Fruit fly (Drosophila melanogaster) whole organism, embryonic: Measurements from ENCODE around the gene Doc1.

ENCODE experiments used
- Asciz ChIP-seq: fragments of 200-800 bp; sonication (Bioruptor generic); optimal IDR thresholded peaks from 2 replicates; lab custom pipeline; 2017; ENCODE audit warnings: missing biosample characterization, mild to moderate bottlenecking, missing genetic modification characterization, missing genetic modification reagents
- CG10209 ChIP-seq: fragments of 200-800 bp; sonication (Bioruptor generic); optimal IDR thresholded peaks from 3 replicates; lab custom pipeline; 2017; ENCODE audit warnings: missing biosample characterization, mild to moderate bottlenecking, missing genetic modification characterization, missing genetic modification reagents
- CG11247 ChIP-seq: fragments of 200-800 bp; sonication (Bioruptor generic); IDR thresholded peaks from 2 replicates; pipeline ENCODE4 v1.3.6; 2022; ENCODE audit warnings: missing biosample characterization, missing genetic modification characterization
- CG12071 ChIP-seq: fragments of 200-800 bp; sonication (Bioruptor generic); optimal IDR thresholded peaks from 3 replicates; lab custom pipeline; 2018; ENCODE audit warnings: missing biosample characterization, mild to moderate bottlenecking, missing genetic modification characterization
- CG12769 ChIP-seq: fragments of 200-800 bp; sonication (Bioruptor generic); optimal IDR thresholded peaks from 2 replicates; lab custom pipeline; 2019; ENCODE audit warnings: missing biosample characterization, mild to moderate bottlenecking, missing genetic modification characterization, moderate library complexity
- CG13775 ChIP-seq: fragments of 200-800 bp; sonication (Bioruptor generic); optimal IDR thresholded peaks from 3 replicates; lab custom pipeline; 2017; ENCODE audit warnings: missing biosample characterization, mild to moderate bottlenecking, missing genetic modification characterization
- CG15011 ChIP-seq: fragments of 200-800 bp; sonication (Bioruptor generic); optimal IDR thresholded peaks from 3 replicates; lab custom pipeline; 2018; ENCODE audit warnings: missing biosample characterization, mild to moderate bottlenecking, missing genetic modification characterization
- CG15696 ChIP-seq: fragments of 200-800 bp; sonication (Bioruptor generic); optimal IDR thresholded peaks from 2 replicates; lab custom pipeline; 2019; ENCODE audit warnings: missing biosample characterization, mild to moderate bottlenecking, missing genetic modification characterization, moderate library complexity
- CG16779 ChIP-seq: fragments of 200-800 bp; sonication (Bioruptor generic); IDR thresholded peaks from 2 replicates; pipeline ENCODE4 v1.3.6; 2022; ENCODE audit warnings: missing biosample characterization, missing genetic modification characterization
- CG17829 ChIP-seq: fragments of 200-800 bp; optimal IDR thresholded peaks from 2 replicates; lab custom pipeline; 2019; ENCODE audit warnings: missing biosample characterization, mild to moderate bottlenecking, missing genetic modification characterization, moderate library complexity
- CG32772 ChIP-seq: fragments of 200-800 bp; sonication (Bioruptor generic); IDR thresholded peaks from 2 replicates; pipeline ENCODE4 v1.3.6; 2022; ENCODE audit warnings: missing biosample characterization, missing genetic modification characterization
- CG4707 ChIP-seq: fragments of 200-800 bp; sonication (Bioruptor generic); optimal IDR thresholded peaks from 2 replicates; lab custom pipeline; 2018; ENCODE audit warnings: missing biosample characterization, mild to moderate bottlenecking, missing genetic modification characterization, moderate library complexity
- CG5245 ChIP-seq: fragments of 200-800 bp; sonication (Bioruptor generic); optimal IDR thresholded peaks from 3 replicates; lab custom pipeline; 2016; ENCODE audit warnings: missing biosample characterization, missing genetic modification characterization
- CG7839 ChIP-seq: fragments of 200-800 bp; sonication (Bioruptor generic); optimal IDR thresholded peaks from 3 replicates; lab custom pipeline; 2018; ENCODE audit warnings: missing biosample characterization, mild to moderate bottlenecking, missing genetic modification characterization, moderate library complexity
- Chrac-16 ChIP-seq: fragments of 200-800 bp; sonication (Bioruptor generic); optimal IDR thresholded peaks from 3 replicates; lab custom pipeline; 2016; ENCODE audit warnings: missing biosample characterization, missing genetic modification characterization
- CrebB ChIP-seq: fragments of 200-800 bp; sonication (Bioruptor generic); optimal IDR thresholded peaks from 3 replicates; lab custom pipeline; 2018; ENCODE audit warnings: missing biosample characterization, mild to moderate bottlenecking, missing genetic modification characterization
- Deaf1 ChIP-seq: fragments of 200-800 bp; optimal IDR thresholded peaks from 3 replicates; lab custom pipeline; 2019; ENCODE audit warnings: missing biosample characterization, mild to moderate bottlenecking, missing genetic modification characterization, moderate library complexity
- Dp ChIP-seq: fragments of 200-800 bp; sonication (Bioruptor generic); optimal IDR thresholded peaks from 2 replicates; lab custom pipeline; 2018; ENCODE audit warnings: missing biosample characterization, mild to moderate bottlenecking, missing genetic modification characterization, moderate library complexity
- Eip74EF ChIP-seq, 2 experiments: fragments of 200-800 bp in 1 of 2; fragments of >200 bp in 1 of 2; sonication (Bioruptor generic) in 1 of 2; optimal IDR thresholded peaks; 2 replicates each; lab custom pipeline; 2017 to 2019; ENCODE audit warnings: missing biosample characterization in 2 of 2, missing genetic modification characterization in 2 of 2, mild to moderate bottlenecking in 1 of 2, moderate library complexity in 1 of 2
- Ets97D ChIP-seq: fragments of 200-800 bp; sonication (Bioruptor generic); optimal IDR thresholded peaks from 3 replicates; lab custom pipeline; 2016; ENCODE audit warnings: missing biosample characterization, missing genetic modification characterization
- Hey ChIP-seq: fragments of 200-800 bp; sonication (Bioruptor generic); optimal IDR thresholded peaks from 3 replicates; lab custom pipeline; 2018; ENCODE audit warnings: missing biosample characterization, mild to moderate bottlenecking, missing genetic modification characterization
- Jarid2 ChIP-seq: fragments of 200-800 bp; sonication (Bioruptor generic); optimal IDR thresholded peaks from 3 replicates; lab custom pipeline; 2017; ENCODE audit warnings: mild to moderate bottlenecking, missing biosample characterization, missing genetic modification reagents, missing genetic modification characterization
- MBD-R2 ChIP-seq: fragments of 200-800 bp; sonication (Bioruptor generic); IDR thresholded peaks from 2 replicates; pipeline ENCODE4 v1.3.6; 2022; ENCODE audit warnings: missing biosample characterization, missing genetic modification characterization
- Oli ChIP-seq: fragments of 200-800 bp; sonication (Bioruptor generic); optimal IDR thresholded peaks from 2 replicates; lab custom pipeline; 2018; ENCODE audit warnings: missing biosample characterization, mild to moderate bottlenecking, missing genetic modification characterization, moderate library complexity
- Sin3A ChIP-seq: fragments of >200 bp; optimal IDR thresholded peaks from 2 replicates; lab custom pipeline; 2018
- Sry-β ChIP-seq: fragments of 200-800 bp; sonication (Bioruptor generic); optimal IDR thresholded peaks from 2 replicates; lab custom pipeline; 2018; ENCODE audit warnings: missing biosample characterization, mild to moderate bottlenecking, missing genetic modification characterization, moderate library complexity
- amos ChIP-seq: fragments of 200-800 bp; sonication (Bioruptor generic); IDR thresholded peaks from 2 replicates; pipeline ENCODE4 v1.3.6; 2022; ENCODE audit warnings: missing biosample characterization, missing genetic modification characterization; ENCODE audit not compliant: partially characterized antibody
- bab2 ChIP-seq: fragments of 200-800 bp; sonication (Bioruptor generic); optimal IDR thresholded peaks from 2 replicates; lab custom pipeline; 2016; ENCODE audit warnings: missing biosample characterization, missing genetic modification characterization
- bbx ChIP-seq: fragments of 200-800 bp; sonication (Bioruptor generic); IDR thresholded peaks from 2 replicates; pipeline ENCODE4 v1.3.6; 2022; ENCODE audit warnings: missing biosample characterization, missing genetic modification characterization; ENCODE audit not compliant: partially characterized antibody
- bigmax ChIP-seq: fragments of 200-800 bp; sonication (Bioruptor generic); optimal IDR thresholded peaks from 2 replicates; lab custom pipeline; 2018; ENCODE audit warnings: missing biosample characterization, mild to moderate bottlenecking, missing genetic modification characterization
- bsh ChIP-seq, 2 experiments: fragments of 200-800 bp; sonication (Bioruptor generic); optimal IDR thresholded peaks; 2 replicates each; lab custom pipeline; 2017 to 2018; ENCODE audit warnings: mild to moderate bottlenecking in 2 of 2, missing biosample characterization in 2 of 2, missing genetic modification characterization in 2 of 2, moderate library complexity in 1 of 2
- chm ChIP-seq: fragments of 200-800 bp; sonication (Bioruptor generic); IDR thresholded peaks from 2 replicates; pipeline ENCODE4 v1.3.6; 2022; ENCODE audit warnings: missing biosample characterization, missing genetic modification characterization
- dm ChIP-seq: fragments of 200-800 bp; sonication (Bioruptor generic); optimal IDR thresholded peaks from 3 replicates; lab custom pipeline; 2016; ENCODE audit warnings: missing biosample characterization, missing genetic modification characterization
- dmrt99B ChIP-seq: fragments of 200-800 bp; sonication (Bioruptor generic); optimal IDR thresholded peaks from 2 replicates; lab custom pipeline; 2018; ENCODE audit warnings: missing biosample characterization, mild to moderate bottlenecking, missing genetic modification characterization, moderate library complexity
- ewg ChIP-seq: fragments of 200-800 bp; sonication (Bioruptor generic); optimal IDR thresholded peaks from 3 replicates; lab custom pipeline; 2017; ENCODE audit warnings: mild to moderate bottlenecking, missing biosample characterization, missing genetic modification reagents, missing genetic modification characterization
- fd102C ChIP-seq: fragments of 200-800 bp; sonication (Bioruptor generic); optimal IDR thresholded peaks from 2 replicates; lab custom pipeline; 2018; ENCODE audit warnings: missing biosample characterization, mild to moderate bottlenecking, missing genetic modification characterization, moderate library complexity
- gsb ChIP-seq: fragments of 200-800 bp; sonication (Bioruptor generic); IDR thresholded peaks from 2 replicates; pipeline ENCODE4 v1.3.6; 2022; ENCODE audit warnings: missing biosample characterization, missing genetic modification characterization
- ham ChIP-seq: fragments of 200-800 bp; sonication (Bioruptor generic); IDR thresholded peaks from 2 replicates; pipeline ENCODE4 v1.3.6; 2022; ENCODE audit warnings: missing biosample characterization, missing genetic modification characterization
- kah ChIP-seq: fragments of 200-800 bp; sonication (Bioruptor generic); optimal IDR thresholded peaks from 2 replicates; lab custom pipeline; 2018; ENCODE audit warnings: missing biosample characterization, mild to moderate bottlenecking, missing genetic modification characterization
- klu ChIP-seq: fragments of 200-800 bp; sonication (Bioruptor generic); IDR thresholded peaks from 2 replicates; pipeline ENCODE4 v1.3.6; 2022; ENCODE audit warnings: missing biosample characterization, missing genetic modification characterization
- lbe ChIP-seq: fragments of 200-800 bp; sonication (Bioruptor generic); optimal IDR thresholded peaks from 2 replicates; lab custom pipeline; 2016; ENCODE audit warnings: missing biosample characterization, mild to moderate bottlenecking, missing genetic modification characterization
- maf-S ChIP-seq: fragments of 200-800 bp; sonication (Bioruptor generic); optimal IDR thresholded peaks from 2 replicates; lab custom pipeline; 2016; ENCODE audit warnings: missing biosample characterization, missing genetic modification characterization
- mam ChIP-seq: fragments of 200-800 bp; sonication (Bioruptor generic); optimal IDR thresholded peaks from 3 replicates; lab custom pipeline; 2016; ENCODE audit warnings: missing biosample characterization, missing genetic modification characterization
- pho ChIP-seq: fragments of 200-800 bp; sonication (Bioruptor generic); optimal IDR thresholded peaks from 2 replicates; lab custom pipeline; 2016; ENCODE audit warnings: missing biosample characterization, missing genetic modification characterization
- phol ChIP-seq: fragments of 200-800 bp; sonication (Bioruptor generic); optimal IDR thresholded peaks from 3 replicates; lab custom pipeline; 2018; ENCODE audit warnings: missing biosample characterization, mild to moderate bottlenecking, missing genetic modification characterization, moderate library complexity
- row ChIP-seq: fragments of 200-800 bp; sonication (Bioruptor generic); IDR thresholded peaks from 3 replicates; pipeline ENCODE4 v1.3.6; 2022; ENCODE audit warnings: missing biosample characterization, missing genetic modification characterization
- ssp ChIP-seq: fragments of 200-800 bp; sonication (Bioruptor generic); IDR thresholded peaks from 2 replicates; pipeline ENCODE4 v1.3.6; 2022; ENCODE audit warnings: missing biosample characterization, missing genetic modification characterization
- tap ChIP-seq: fragments of 200-800 bp; optimal IDR thresholded peaks from 3 replicates; lab custom pipeline; 2019; ENCODE audit warnings: missing biosample characterization, mild to moderate bottlenecking, missing genetic modification characterization, moderate library complexity
- tgo ChIP-seq: fragments of 200-800 bp; sonication (Bioruptor generic); IDR thresholded peaks from 3 replicates; pipeline ENCODE4 v1.3.6; 2022; ENCODE audit warnings: missing biosample characterization, missing genetic modification characterization
- trem ChIP-seq: fragments of 200-800 bp; optimal IDR thresholded peaks from 3 replicates; lab custom pipeline; 2019; ENCODE audit warnings: missing biosample characterization, mild to moderate bottlenecking, missing genetic modification characterization, moderate library complexity

Doc1 gene

dm6 chr3L:8997686-8998239 lies 43.4 kb upstream of the Doc1 start, which contains the start of the genes smg and CG5087 (continued):
- peak; percentile 42 for TF ChIP-seq Jarid2 (GFP tag; lab: Kevin White, UChicago)
- no peak for TF ChIP-seq CG12071 (GFP tag; lab: Kevin White, UChicago)
- TF ChIP-seq CG12769 (tag; lab: Kevin White, UChicago): peak; percentile 76
- no peak for TF ChIP-seq CG15696 (tag; lab: Kevin White, UChicago)
- no peak for TF ChIP-seq ham (GFP tag; lab: Robert Waterston, UW)
- 0 out of 2 replicates have a peak, but pooled peaks have one; percentile 24 for TF ChIP-seq chm (GFP tag; lab: Robert Waterston, UW)
- TF ChIP-seq CG7839: no peak
- peak; percentile 24 for TF ChIP-seq CrebB (tag; lab: Kevin White, UChicago)
- TF ChIP-seq MBD-R2 (GFP tag; lab: Robert Waterston, UW): peak; percentile 88
- peak; percentile 36; the same call in 1 of the 2 replicates for TF ChIP-seq CG11247 (GFP tag; lab: Robert Waterston, UW)
- peak; percentile 57 for TF ChIP-seq dm
- peak in 1 of 2 experiments; percentile 50 for TF ChIP-seq Eip74EF (GFP tag; optimal IDR thresholded peaks at IDR 0.05; lab: Kevin White, UChicago)
- no peak for TF ChIP-seq CG32772 (GFP tag; lab: Robert Waterston, UW)
- no peak for TF ChIP-seq CG5245
- TF ChIP-seq kah (GFP tag; lab: Kevin White, UChicago): no peak
- peak; percentile 55 for TF ChIP-seq row
- TF ChIP-seq tap: no peak
- TF ChIP-seq gsb: no peak
- peak; percentile 75 for TF ChIP-seq CG17829
- TF ChIP-seq CG13775: no peak
- peak; percentile 79 for TF ChIP-seq Sry-β (GFP tag; lab: Kevin White, UChicago)
- peak; percentile 65 for TF ChIP-seq ewg (GFP tag; lab: Kevin White, UChicago)
- peak; percentile 72 for TF ChIP-seq phol (tag; lab: Kevin White, UChicago)
- peak; percentile 10 for TF ChIP-seq Deaf1 (tag; lab: Kevin White, UChicago)
- peak; percentile 32 for TF ChIP-seq lbe (GFP tag; lab: Kevin White, UChicago)
- TF ChIP-seq Sin3A: peak; percentile 85
- peak; percentile 48 for TF ChIP-seq pho (GFP tag; lab: Kevin White, UChicago)
- TF ChIP-seq trem: peak; percentile 86
- no peak for TF ChIP-seq CG10209 (GFP tag; lab: Kevin White, UChicago)
- 0 out of 2 replicates have a peak, but pooled peaks have one; percentile 18 for TF ChIP-seq CG16779 (GFP tag; lab: Robert Waterston, UW)
- TF ChIP-seq amos: peak; percentile 74
- TF ChIP-seq Oli: no peak
- no peak for TF ChIP-seq Hey (tag; lab: Kevin White, UChicago)
- peak; percentile 72 for TF ChIP-seq mam (GFP tag; lab: Kevin White, UChicago)
- no peak for TF ChIP-seq bsh (GFP tag; optimal IDR thresholded peaks at IDR 0.05; lab: Kevin White, UChicago)
- TF ChIP-seq klu (GFP tag; lab: Robert Waterston, UW): no peak
- TF ChIP-seq bab2 (GFP tag; lab: Kevin White, UChicago): peak; percentile 14
- TF ChIP-seq Chrac-16 (GFP tag; lab: Kevin White, UChicago): peak; percentile 7
- TF ChIP-seq Asciz (GFP tag; lab: Kevin White, UChicago): no peak
- TF ChIP-seq maf-S (GFP tag; lab: Kevin White, UChicago): peak; percentile 62
- peak; percentile 56 for TF ChIP-seq Dp (GFP tag; lab: Kevin White, UChicago)
- TF ChIP-seq bigmax: no peak
- no peak for TF ChIP-seq tgo (GFP tag; lab: Robert Waterston, UW)
- 0 out of 2 replicates have a peak, but pooled peaks have one; percentile 14 for TF ChIP-seq ssp (GFP tag; lab: Robert Waterston, UW)
- no peak for TF ChIP-seq CG4707 (GFP tag; lab: Kevin White, UChicago)
- peak; percentile 71 for TF ChIP-seq bbx (GFP tag; lab: Robert Waterston, UW)
- TF ChIP-seq fd102C (GFP tag; lab: Kevin White, UChicago): no peak
- TF ChIP-seq CG15011: no peak
- TF ChIP-seq Ets97D (GFP tag; lab: Kevin White, UChicago): peak; percentile 94
- TF ChIP-seq dmrt99B: no peak
